Worm (Caenorhabditis elegans) whole organism, L4 larva: ENCODE results near the gene Y41C4A.11.

ENCODE experiments used
- D1046.2 ChIP-seq: fragments of 200-800 bp; sonication (Bioruptor generic); IDR thresholded peaks from 2 replicates; pipeline ENCODE4 v1.3.6; 2022; ENCODE audit warnings: missing genetic modification characterization, missing compliant biosample characterization
- F26F4.8 ChIP-seq: fragments of 200-800 bp; sonication (Bioruptor generic); conservative IDR thresholded peaks from 2 replicates; pipeline ENCODE4 v1.3.6; 2022; ENCODE audit warnings: missing genetic modification characterization, missing compliant biosample characterization
- Y48G9A.11 ChIP-seq: fragments of 200-800 bp; sonication (Bioruptor generic); IDR thresholded peaks from 2 replicates; pipeline ENCODE4 v1.3.6; 2022; ENCODE audit warnings: missing genetic modification reagents, missing genetic modification characterization, missing compliant biosample characterization
- aha-1 ChIP-seq: fragments of 150-350 bp; peaks from one replicate; lab custom pipeline; 2014; ENCODE audit warnings: missing biosample characterization, missing genetic modification characterization
- ceh-28 ChIP-seq: fragments of 150-350 bp; optimal IDR thresholded peaks from 2 replicates; lab custom pipeline; 2014; ENCODE audit warnings: missing biosample characterization, missing genetic modification reagents, missing genetic modification characterization
- ceh-32 ChIP-seq: sonication (generic microtip); optimal IDR thresholded peaks from 2 replicates; lab custom pipeline; 2016; ENCODE audit warnings: mild to moderate bottlenecking, missing genetic modification characterization, missing compliant biosample characterization; ENCODE audit not compliant: poor library complexity
- ceh-44 ChIP-seq: fragments of 200-800 bp; sonication (Bioruptor generic); IDR thresholded peaks from 2 replicates; pipeline ENCODE4 v1.3.6; 2022; ENCODE audit warnings: missing genetic modification reagents, missing genetic modification characterization, missing compliant biosample characterization
- ceh-62 ChIP-seq: sonication (generic microtip); optimal IDR thresholded peaks from 2 replicates; lab custom pipeline; 2017; ENCODE audit warnings: missing biosample characterization, missing genetic modification characterization
- ctbp-1 ChIP-seq: fragments of 200-800 bp; sonication (Bioruptor generic); IDR thresholded peaks from 2 replicates; pipeline ENCODE4 v1.3.6; 2022; ENCODE audit warnings: missing genetic modification reagents, missing genetic modification characterization, missing compliant biosample characterization
- daf-19 ChIP-seq: fragments of 200-800 bp; sonication (Bioruptor generic); conservative IDR thresholded peaks from 2 replicates; pipeline ENCODE4 v1.3.6; 2022; ENCODE audit warnings: missing genetic modification characterization, missing compliant biosample characterization
- dmd-6 ChIP-seq: fragments of 200-800 bp; sonication (Bioruptor generic); IDR thresholded peaks from 2 replicates; pipeline ENCODE4 v1.3.6; 2022; ENCODE audit warnings: missing genetic modification reagents, missing genetic modification characterization, missing compliant biosample characterization
- dmd-9 ChIP-seq: fragments of 200-800 bp; sonication (Bioruptor generic); IDR thresholded peaks from 2 replicates; pipeline ENCODE4 v1.3.6; 2022; ENCODE audit warnings: missing genetic modification reagents, missing genetic modification characterization, missing compliant biosample characterization
- dve-1 ChIP-seq: sonication (generic microtip); optimal IDR thresholded peaks from 2 replicates; lab custom pipeline; 2017; ENCODE audit warnings: antibody characterized with exemption, mild to moderate bottlenecking, missing genetic modification characterization, missing compliant biosample characterization; ENCODE audit not compliant: insufficient read depth
- egl-27 ChIP-seq: sonication (generic microtip); optimal IDR thresholded peaks from 3 replicates; lab custom pipeline; 2017; ENCODE audit warnings: missing biosample characterization, missing genetic modification reagents, missing genetic modification characterization
- lin-13 ChIP-seq: fragments of 150-350 bp; optimal IDR thresholded peaks from 2 replicates; lab custom pipeline; 2014; ENCODE audit warnings: missing biosample characterization, missing genetic modification reagents, missing genetic modification characterization
- lin-39 ChIP-seq: fragments of 150-350 bp; optimal IDR thresholded peaks from 2 replicates; lab custom pipeline; 2014; ENCODE audit warnings: missing biosample characterization, missing genetic modification reagents, missing genetic modification characterization
- mxl-2 ChIP-seq: fragments of 200-800 bp; sonication (Bioruptor generic); conservative IDR thresholded peaks from 2 replicates; pipeline ENCODE4 v1.3.6; 2022; ENCODE audit warnings: missing genetic modification reagents, missing genetic modification characterization, missing compliant biosample characterization
- nhr-10 ChIP-seq: fragments of 150-350 bp; optimal IDR thresholded peaks from 2 replicates; lab custom pipeline; 2014; ENCODE audit warnings: missing biosample characterization, missing genetic modification characterization
- nhr-111 ChIP-seq: fragments of 200-800 bp; sonication (Bioruptor generic); optimal IDR thresholded peaks from 2 replicates; lab custom pipeline; 2018; ENCODE audit warnings: mild to moderate bottlenecking, missing genetic modification characterization, missing compliant biosample characterization
- nhr-237 ChIP-seq: sonication (generic microtip); optimal IDR thresholded peaks from 2 replicates; lab custom pipeline; 2017; ENCODE audit warnings: missing biosample characterization, missing genetic modification characterization
- nhr-42 ChIP-seq: fragments of 200-800 bp; sonication (Bioruptor generic); IDR thresholded peaks from 2 replicates; pipeline ENCODE4 v1.3.6; 2022; ENCODE audit warnings: missing genetic modification characterization, missing compliant biosample characterization
- pha-4 ChIP-seq, 2 experiments: fragments of 150-350 bp in 1 of 2; fragments of 200-800 bp in 1 of 2; sonication (Bioruptor generic) in 1 of 2; IDR thresholded peaks in 1 of 2; optimal IDR thresholded peaks in 1 of 2; 2 replicates each; pipeline versions ENCODE4 v1.3.6 to Lab custom; 2014 to 2022; ENCODE audit warnings: missing genetic modification characterization in 2 of 2, missing genetic modification reagents in 2 of 2, missing biosample characterization in 1 of 2, missing compliant biosample characterization in 1 of 2
- php-3 ChIP-seq: fragments of 200-800 bp; sonication (Bioruptor generic); IDR thresholded peaks from 2 replicates; pipeline ENCODE4 v1.3.6; 2022; ENCODE audit warnings: missing genetic modification reagents, missing genetic modification characterization, missing compliant biosample characterization
- rbr-2 ChIP-seq: sonication (generic microtip); optimal IDR thresholded peaks from 2 replicates; lab custom pipeline; 2016; ENCODE audit warnings: missing genotype, missing genetic modification characterization, missing compliant biosample characterization
- sdz-12 ChIP-seq: fragments of 200-800 bp; sonication (Bioruptor generic); optimal IDR thresholded peaks from 2 replicates; lab custom pipeline; 2018; ENCODE audit warnings: mild to moderate bottlenecking, missing genetic modification characterization, missing compliant biosample characterization
- set-16 ChIP-seq: fragments of 200-800 bp; sonication (Bioruptor generic); IDR thresholded peaks from 2 replicates; pipeline ENCODE4 v1.3.6; 2022; ENCODE audit warnings: missing genetic modification reagents, missing genetic modification characterization, missing compliant biosample characterization
- unc-62 ChIP-seq, 3 experiments: fragments of 150-350 bp in 1 of 3; sonication (generic microtip); optimal IDR thresholded peaks in 2 of 3; peaks in 1 of 3; 1 replicate in 1 of 3; 2 replicates in 2 of 3; lab custom pipeline; 2014 to 2017; ENCODE audit warnings: missing biosample characterization in 3 of 3, missing genetic modification characterization in 3 of 3, missing genetic modification reagents in 3 of 3, missing genotype in 1 of 3
- vab-7 ChIP-seq: fragments of 200-800 bp; sonication (Bioruptor generic); IDR thresholded peaks from 2 replicates; pipeline ENCODE4 v1.3.6; 2022; ENCODE audit warnings: missing genetic modification reagents, missing genetic modification characterization, missing compliant biosample characterization
- zip-11 ChIP-seq: fragments of 200-800 bp; sonication (Bioruptor generic); IDR thresholded peaks from 2 replicates; pipeline ENCODE4 v1.3.6; 2022; ENCODE audit warnings: missing genetic modification characterization, missing compliant biosample characterization
- zip-2 ChIP-seq: fragments of 150-350 bp; optimal IDR thresholded peaks from 2 replicates; lab custom pipeline; 2014; ENCODE audit warnings: missing biosample characterization, missing genetic modification characterization

The Y41C4A.11 gene

DNA sequence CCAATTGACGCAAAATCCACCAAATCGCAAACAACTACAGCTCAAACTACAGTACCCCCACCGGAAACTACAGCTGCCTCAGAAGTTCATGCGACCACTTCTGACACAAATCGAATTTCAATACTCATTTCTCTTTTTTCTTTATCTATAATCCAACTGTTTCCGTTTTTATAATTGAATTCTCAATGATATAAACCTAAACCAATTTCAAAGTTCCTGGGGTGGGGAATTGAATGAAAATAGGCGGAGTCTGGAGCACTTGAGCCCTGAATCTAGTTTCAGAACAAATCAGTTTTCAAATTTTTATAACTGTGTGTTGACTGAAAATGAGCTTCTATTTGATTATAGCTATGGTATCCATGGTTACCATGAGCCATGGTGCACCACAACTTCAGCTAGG, 23.4 kb upstream of the Y41C4A.11 start, which contains the start of gene Y41C4A.6:
Y41C4A.6 (plus strand) TSS at position 301 of the 400 bp plus-strand sequence.
- TF ChIP-seq ctbp-1 (GFP tag; lab: Robert Waterston, UW), result no peak
- no peak for TF ChIP-seq dve-1 (tag; lab: Kevin White, UChicago)
- no peak for TF ChIP-seq ceh-32 (tag; lab: Kevin White, UChicago)
- no peak for TF ChIP-seq D1046.2
- no peak for TF ChIP-seq php-3
- TF ChIP-seq mxl-2 (GFP tag; lab: Robert Waterston, UW), result no peak
- TF ChIP-seq zip-11 (GFP tag; lab: Robert Waterston, UW), result no peak
- no peak for TF ChIP-seq pha-4 (GFP tag; IDR thresholded peaks at IDR 0.05; lab: Robert Waterston, UW)
- TF ChIP-seq pha-4 (tag; optimal IDR thresholded peaks at IDR 0.05; lab: Kevin White, UChicago), result no peak
- TF ChIP-seq egl-27 (tag; lab: Kevin White, UChicago), result no peak
- TF ChIP-seq nhr-111 (GFP tag; lab: Kevin White, UChicago), result no peak
- TF ChIP-seq vab-7 (GFP tag; lab: Robert Waterston, UW), result no peak
- no peak for TF ChIP-seq nhr-42 (GFP tag; lab: Robert Waterston, UW)
- no peak for TF ChIP-seq dmd-6 (GFP tag; lab: Robert Waterston, UW)
- TF ChIP-seq Y48G9A.11 (GFP tag; lab: Robert Waterston, UW), result no peak

DNA sequence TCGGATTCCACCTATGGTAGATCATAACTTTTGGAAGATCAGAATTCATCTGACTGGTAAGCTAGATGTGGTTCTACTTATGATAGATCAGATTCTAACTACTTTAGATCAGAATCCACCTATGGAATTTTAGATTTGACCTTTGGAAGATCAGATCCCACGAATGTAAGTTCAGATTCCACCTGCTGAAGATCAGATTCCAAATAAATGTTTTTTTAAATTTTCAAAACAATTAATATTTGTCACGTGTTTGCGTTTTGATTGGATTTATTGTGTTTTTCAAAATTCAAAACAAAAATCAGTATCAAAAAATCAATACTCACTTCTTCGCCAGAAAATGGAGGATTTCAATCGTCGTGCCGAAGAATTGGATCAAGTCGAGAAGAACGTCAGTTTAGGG, 21.1 kb upstream of the Y41C4A.11 start, which contains the start of gene Y41C4A.7:
Y41C4A.7 (plus strand) TSS at position 301 of the 400 bp plus-strand sequence.
- TF ChIP-seq lin-13 (GFP tag; lab: Kevin White, UChicago) (no peak), nhr-10 (tag; lab: Kevin White, UChicago) (no peak), nhr-237 (tag; lab: Kevin White, UChicago) (no peak), ceh-28 (no peak), rbr-2 (tag; lab: Kevin White, UChicago) (no peak), ceh-62 (tag; lab: Kevin White, UChicago) (no peak), F26F4.8 (GFP tag; lab: Robert Waterston, UW) (no peak), ceh-44 (no peak)

DNA sequence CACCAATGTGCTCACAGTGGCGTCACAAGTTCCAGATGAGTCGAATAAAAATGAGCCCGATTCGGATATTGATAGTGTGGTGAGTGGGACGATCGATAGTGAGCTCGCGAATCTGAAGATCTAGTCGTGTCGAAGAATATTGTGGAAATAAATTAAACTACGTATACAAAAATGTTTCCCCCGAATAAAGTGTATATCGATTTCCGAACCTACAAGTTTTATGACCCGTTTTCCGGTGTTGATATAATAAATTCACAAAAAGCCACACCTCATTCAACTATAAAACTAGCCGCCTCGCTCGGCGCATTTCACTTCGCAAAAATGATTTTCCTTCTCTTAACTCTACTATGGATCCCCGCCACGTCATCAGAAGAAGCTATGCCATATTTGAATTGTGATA, 19.7 kb upstream of the Y41C4A.11 start, which contains the start of gene pqn-84:
pqn-84 (plus strand) TSS at position 301 of the 400 bp plus-strand sequence.
- TF ChIP-seq lin-39 (tag; lab: Kevin White, UChicago) (no peak), zip-2 (tag; lab: Kevin White, UChicago) (no peak)
- TF ChIP-seq, all 104 proteins: peak for 0

DNA sequence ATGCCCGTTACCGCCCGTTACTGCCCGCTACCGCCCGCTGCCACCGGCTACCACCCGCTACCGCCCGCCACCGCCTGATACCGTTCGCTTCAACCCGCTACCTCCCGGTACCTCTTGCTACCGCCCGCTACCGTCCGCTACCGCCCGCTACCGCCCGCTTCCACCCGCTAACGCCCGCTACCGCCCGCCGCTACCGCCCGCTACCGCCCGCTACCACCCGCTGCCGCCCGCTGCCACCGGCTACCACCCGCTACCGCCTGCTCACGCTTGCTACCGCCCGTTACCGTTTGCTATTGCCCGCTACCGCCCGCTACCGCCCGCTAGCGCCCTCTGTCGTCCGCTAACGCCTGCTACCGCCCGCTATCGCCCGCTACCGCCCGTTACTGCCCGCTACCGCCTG, 17.8 kb upstream of the Y41C4A.11 start:
- TF ChIP-seq set-16 (GFP tag; lab: Robert Waterston, UW) (peak; percentile 99), pha-4 (GFP tag; IDR thresholded peaks at IDR 0.05; lab: Robert Waterston, UW) (peak; percentile 55; the same call in 1 of the 2 replicates), pha-4 (tag; optimal IDR thresholded peaks at IDR 0.05; lab: Kevin White, UChicago) (no peak), sdz-12 (peak; percentile 6), rbr-2 (tag; lab: Kevin White, UChicago) (no peak)

DNA sequence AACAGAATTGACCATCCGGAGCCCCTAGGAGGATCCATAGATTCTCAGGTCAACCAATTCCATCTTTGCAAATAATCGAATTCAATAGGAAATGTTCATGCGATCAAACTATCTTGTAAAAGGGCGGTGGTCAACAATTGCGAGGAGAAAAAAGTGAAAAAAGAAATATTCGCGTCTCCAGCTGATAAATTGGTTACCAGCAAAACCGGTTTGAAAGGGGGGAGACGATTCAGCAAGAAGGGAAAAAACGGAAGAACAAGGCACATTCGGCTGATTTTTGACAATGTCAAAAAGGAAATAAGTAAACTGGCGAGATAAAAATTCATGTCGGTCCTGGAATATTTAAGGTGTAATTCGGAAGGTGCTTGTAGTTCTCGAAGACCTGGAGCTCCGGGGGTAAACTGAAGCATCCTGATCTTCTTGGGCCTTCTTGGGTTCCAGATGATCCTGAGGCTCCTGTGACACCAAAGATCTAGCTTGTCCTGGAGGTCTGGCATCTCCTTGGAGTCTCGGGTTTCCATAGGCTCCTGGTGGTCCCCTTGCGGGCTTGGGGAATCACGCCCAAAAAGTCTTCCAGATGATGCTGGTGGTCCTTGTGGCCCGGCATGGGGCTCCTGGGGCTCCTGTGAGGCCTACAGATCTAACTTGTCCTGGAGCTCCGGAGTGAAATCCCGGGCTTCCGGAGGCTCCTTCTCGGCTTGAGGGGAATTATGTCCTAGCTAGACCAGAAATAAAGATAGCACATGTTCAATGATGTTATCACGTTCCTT, 16.5 kb upstream of the Y41C4A.11 start:
- peak; percentile 86 for TF ChIP-seq aha-1
- no peak for TF ChIP-seq daf-19 (GFP tag; lab: Robert Waterston, UW)
- TF ChIP-seq dmd-9, result 0 out of 2 replicates have a peak, but pooled peaks have one; percentile 47
- TF ChIP-seq set-16 (GFP tag; lab: Robert Waterston, UW), result peak; percentile 83
- TF ChIP-seq nhr-237 (tag; lab: Kevin White, UChicago), result no peak
- peak in 1 of 2 experiments; percentile 52 for TF ChIP-seq unc-62 (GFP tag; optimal IDR thresholded peaks at IDR 0.05 in 1 of 2; lab: Kevin White, UChicago)
- TF ChIP-seq unc-62 (tag; optimal IDR thresholded peaks at IDR 0.05; lab: Kevin White, UChicago), result no peak
